Worm (Caenorhabditis elegans): ENCODE results near the gene srg-64.

The srg-64 gene

ce11 chrX:15713189-15713588 lies 27.2 kb downstream of the srg-64 start:
- TF ChIP-seq T23F11.4 (GFP tag; optimal IDR thresholded peaks at IDR 0.05) (no peak), Y22D7AL.16 (tag; optimal IDR thresholded peaks at IDR 0.05) (no peak), madf-2 (tag; optimal IDR thresholded peaks at IDR 0.05) (no peak), ceh-45 (GFP tag; IDR thresholded peaks at IDR 0.05) (no peak), sox-4 (tag; optimal IDR thresholded peaks at IDR 0.05) (no peak), elt-2 (tag; optimal IDR thresholded peaks at IDR 0.05) (no peak), hlh-8 (tag; optimal IDR thresholded peaks at IDR 0.05) (no peak), che-1 (tag; optimal IDR thresholded peaks at IDR 0.05) (no peak), unc-55 (GFP tag; optimal IDR thresholded peaks at IDR 0.05) (no peak), lin-11 (tag; optimal IDR thresholded peaks at IDR 0.05) (no peak), ceh-48 (tag; optimal IDR thresholded peaks at IDR 0.05) (no peak), hlh-15 (tag; optimal IDR thresholded peaks at IDR 0.05) (no peak), elt-4 (tag; optimal IDR thresholded peaks at IDR 0.05) (no peak), mec-3 (tag; optimal IDR thresholded peaks at IDR 0.05; ENCODE audit: borderline replicate concordance) (no peak)

ce11 chrX:15709594-15709993 lies 30.8 kb downstream of the srg-64 start:
- no peak for TF ChIP-seq dve-1 (tag; optimal IDR thresholded peaks at IDR 0.05)
- TF ChIP-seq unc-42 (tag; optimal IDR thresholded peaks at IDR 0.05): no peak
- no peak for TF ChIP-seq ztf-16 (tag; optimal IDR thresholded peaks at IDR 0.05)
- TF ChIP-seq che-1 (tag; optimal IDR thresholded peaks at IDR 0.05): no peak

- no peak for TF ChIP-seq gmeb-2 (tag; optimal IDR thresholded peaks at IDR 0.05)
- no peak for TF ChIP-seq ref-2 (tag; optimal IDR thresholded peaks at IDR 0.05)
- TF ChIP-seq ceh-6 (GFP tag; optimal IDR thresholded peaks at IDR 0.05): no peak
- no peak for TF ChIP-seq fkh-6 (tag; optimal IDR thresholded peaks at IDR 0.05)
- TF ChIP-seq zip-5 (tag; optimal IDR thresholded peaks at IDR 0.05): no peak
- TF ChIP-seq eyg-1 (tag; optimal IDR thresholded peaks at IDR 0.05): no peak
- no peak for TF ChIP-seq sox-4 (tag; optimal IDR thresholded peaks at IDR 0.05)
- TF ChIP-seq mec-3 (tag; optimal IDR thresholded peaks at IDR 0.05; ENCODE audit: borderline replicate concordance): no peak
- no peak for TF ChIP-seq rnt-1 (tag; optimal IDR thresholded peaks at IDR 0.05)
- TF ChIP-seq C08G9.2 (tag; optimal IDR thresholded peaks at IDR 0.05): no peak
- no peak for TF ChIP-seq fax-1 (tag; optimal IDR thresholded peaks at IDR 0.05)
Observed at ce11 chrX:15707913-15708312, 32.5 kb downstream of the srg-64 start, which contains the start of gene nhr-48. TSS of gene nhr-48 (plus strand) at chrX:15708213.

ce11 chrX:15707366-15707892 lies 33.0 kb downstream of the srg-64 start:
- TF ChIP-seq che-1 (tag; optimal IDR thresholded peaks at IDR 0.05) (no peak), rnt-1 (tag; optimal IDR thresholded peaks at IDR 0.05) (peak; percentile 90), zip-5 (tag; optimal IDR thresholded peaks at IDR 0.05) (no peak), ahr-1 (tag; optimal IDR thresholded peaks at IDR 0.05) (no peak), ceh-2 (tag; optimal IDR thresholded peaks at IDR 0.05) (peak; percentile 68), ceh-31 (tag; optimal IDR thresholded peaks at IDR 0.05) (peak; percentile 97), T23F11.4 (GFP tag; optimal IDR thresholded peaks at IDR 0.05) (no peak), tbx-2 (tag; optimal IDR thresholded peaks at IDR 0.05) (peak; percentile 94), K09A11.1 (tag; optimal IDR thresholded peaks at IDR 0.05; ENCODE audit: insufficient read depth) (peak; percentile 59), sdc-2 (tag; optimal IDR thresholded peaks at IDR 0.05) (peak; percentile 86), pha-2 (tag; optimal IDR thresholded peaks at IDR 0.05) (peak; percentile 50), F13H6.1 (tag; optimal IDR thresholded peaks at IDR 0.05) (peak; percentile 92), unc-3 (GFP tag; conservative IDR thresholded peaks at IDR 0.05) (peak; percentile 39; the same call in 1 of the 2 replicates), unc-3 (tag; optimal IDR thresholded peaks at IDR 0.05) (no peak), ceh-45 (GFP tag; IDR thresholded peaks at IDR 0.05) (0 out of 2 replicates have a peak, but pooled peaks have one; percentile 25), pax-1 (tag; optimal IDR thresholded peaks at IDR 0.05) (no peak), ceh-34 (tag; optimal IDR thresholded peaks at IDR 0.05) (peak; percentile 97), sox-2 (GFP tag; IDR thresholded peaks at IDR 0.05) (peak; percentile 52), sox-4 (tag; optimal IDR thresholded peaks at IDR 0.05) (no peak), npax-4 (tag; optimal IDR thresholded peaks at IDR 0.05) (no peak), hlh-8 (tag; optimal IDR thresholded peaks at IDR 0.05) (no peak), mec-3 (tag; optimal IDR thresholded peaks at IDR 0.05; ENCODE audit: borderline replicate concordance) (no peak), dve-1 (tag; optimal IDR thresholded peaks at IDR 0.05) (peak; percentile 4), dmd-4 (tag; optimal IDR thresholded peaks at IDR 0.05; ENCODE audit: borderline replicate concordance) (no peak), ref-2 (tag; optimal IDR thresholded peaks at IDR 0.05) (peak; percentile 84), ttx-3 (tag; optimal IDR thresholded peaks at IDR 0.05) (peak; percentile 47), ceh-14 (tag; optimal IDR thresholded peaks at IDR 0.05) (peak; percentile 79), ceh-30 (tag; optimal IDR thresholded peaks at IDR 0.05) (peak; percentile 63), madf-2 (tag; optimal IDR thresholded peaks at IDR 0.05) (peak; percentile 31), ets-4 (tag; optimal IDR thresholded peaks at IDR 0.05) (peak; percentile 59), fkh-6 (tag; optimal IDR thresholded peaks at IDR 0.05) (no peak), hlh-6 (tag; optimal IDR thresholded peaks at IDR 0.05) (peak; percentile 64)
